Worm (Caenorhabditis elegans) whole organism, L4 larva: ENCODE data around the gene slc-17.4.

Experiments
- D1046.2 ChIP-seq: fragments of 200-800 bp; sonication (Bioruptor generic); IDR thresholded peaks from 2 replicates; pipeline ENCODE4 v1.3.6; 2022; ENCODE audit warnings: missing genetic modification characterization, missing compliant biosample characterization
- T26A8.4 ChIP-seq: fragments of 200-800 bp; sonication (Bioruptor generic); IDR thresholded peaks from 2 replicates; pipeline ENCODE4 v1.3.6; 2022; ENCODE audit warnings: missing genetic modification characterization, missing compliant biosample characterization
- Y105C5A.15 ChIP-seq: fragments of 200-800 bp; sonication (Bioruptor generic); IDR thresholded peaks from 2 replicates; pipeline ENCODE4 v1.3.6; 2022; ENCODE audit warnings: missing genetic modification characterization, missing compliant biosample characterization
- Y75B8A.6 ChIP-seq: fragments of 200-800 bp; sonication (Bioruptor generic); IDR thresholded peaks from 2 replicates; pipeline ENCODE4 v1.3.6; 2022; ENCODE audit warnings: missing genetic modification reagents, missing genetic modification characterization, missing compliant biosample characterization
- aha-1 ChIP-seq: fragments of 150-350 bp; peaks from one replicate; lab custom pipeline; 2014; ENCODE audit warnings: missing biosample characterization, missing genetic modification characterization
- ama-1 ChIP-seq: fragments of 150-350 bp; optimal IDR thresholded peaks from 2 replicates; lab custom pipeline; 2014; ENCODE audit warnings: inconsistent platforms, mixed read lengths
- ceh-20 ChIP-seq: fragments of 200-800 bp; sonication (Bioruptor generic); IDR thresholded peaks from 2 replicates; pipeline ENCODE4 v1.3.6; 2022; ENCODE audit warnings: missing genetic modification reagents, missing genetic modification characterization, missing compliant biosample characterization
- ceh-44 ChIP-seq: fragments of 200-800 bp; sonication (Bioruptor generic); IDR thresholded peaks from 2 replicates; pipeline ENCODE4 v1.3.6; 2022; ENCODE audit warnings: missing genetic modification reagents, missing genetic modification characterization, missing compliant biosample characterization
- daf-12 ChIP-seq: fragments of 150-350 bp; optimal IDR thresholded peaks from 2 replicates; lab custom pipeline; 2014; ENCODE audit warnings: missing biosample characterization, missing genetic modification reagents, missing genetic modification characterization
- daf-8 ChIP-seq: fragments of 200-800 bp; sonication (Bioruptor generic); IDR thresholded peaks from 2 replicates; pipeline ENCODE4 v1.3.6; 2022; ENCODE audit warnings: missing genetic modification characterization, missing compliant biosample characterization
- dpl-1 ChIP-seq: fragments of 150-350 bp; optimal IDR thresholded peaks from 2 replicates; lab custom pipeline; 2014; ENCODE audit warnings: missing biosample characterization, missing genetic modification reagents, missing genetic modification characterization
- duxl-1 ChIP-seq: sonication (generic microtip); optimal IDR thresholded peaks from 2 replicates; lab custom pipeline; 2016; ENCODE audit warnings: mild to moderate bottlenecking, missing genetic modification characterization, moderate library complexity, missing compliant biosample characterization; ENCODE audit not compliant: poor library complexity
- dve-1 ChIP-seq: sonication (generic microtip); optimal IDR thresholded peaks from 2 replicates; lab custom pipeline; 2017; ENCODE audit warnings: antibody characterized with exemption, mild to moderate bottlenecking, missing genetic modification characterization, missing compliant biosample characterization; ENCODE audit not compliant: insufficient read depth
- hlh-11 ChIP-seq: fragments of 200-800 bp; sonication (Bioruptor generic); optimal IDR thresholded peaks from 2 replicates; lab custom pipeline; 2018; ENCODE audit warnings: mild to moderate bottlenecking, missing genetic modification characterization, missing compliant biosample characterization
- lin-13 ChIP-seq: fragments of 150-350 bp; optimal IDR thresholded peaks from 2 replicates; lab custom pipeline; 2014; ENCODE audit warnings: missing biosample characterization, missing genetic modification reagents, missing genetic modification characterization
- lin-39 ChIP-seq: fragments of 150-350 bp; optimal IDR thresholded peaks from 2 replicates; lab custom pipeline; 2014; ENCODE audit warnings: missing biosample characterization, missing genetic modification reagents, missing genetic modification characterization
- madf-9 ChIP-seq: fragments of 200-800 bp; sonication (Bioruptor generic); conservative IDR thresholded peaks from 2 replicates; pipeline ENCODE4 v1.3.6; 2022; ENCODE audit warnings: missing genetic modification reagents, missing genetic modification characterization, missing compliant biosample characterization
- mdl-1 ChIP-seq, 2 experiments: fragments of 150-350 bp in 1 of 2; sonication (generic microtip) in 1 of 2; optimal IDR thresholded peaks; 2 replicates each; lab custom pipeline; 2014 to 2017; ENCODE audit warnings: missing biosample characterization in 2 of 2, missing genetic modification characterization in 2 of 2
- mep-1 ChIP-seq: fragments of 150-350 bp; sonication (generic microtip); optimal IDR thresholded peaks from 3 replicates; lab custom pipeline; 2014; ENCODE audit warnings: missing biosample characterization, missing genetic modification characterization
- mxl-3 ChIP-seq: fragments of 200-800 bp; sonication (Bioruptor generic); optimal IDR thresholded peaks from 2 replicates; lab custom pipeline; 2018; ENCODE audit warnings: mild to moderate bottlenecking, missing genetic modification characterization, missing compliant biosample characterization
- nhr-10 ChIP-seq: fragments of 150-350 bp; optimal IDR thresholded peaks from 2 replicates; lab custom pipeline; 2014; ENCODE audit warnings: missing biosample characterization, missing genetic modification characterization
- nhr-102 ChIP-seq: sonication (generic microtip); optimal IDR thresholded peaks from 2 replicates; lab custom pipeline; 2016; ENCODE audit warnings: mild to moderate bottlenecking, missing genetic modification characterization, moderate library complexity, missing compliant biosample characterization
- nhr-237 ChIP-seq: sonication (generic microtip); optimal IDR thresholded peaks from 2 replicates; lab custom pipeline; 2017; ENCODE audit warnings: missing biosample characterization, missing genetic modification characterization
- nhr-41 ChIP-seq: fragments of 200-800 bp; sonication (Bioruptor generic); IDR thresholded peaks from 2 replicates; pipeline ENCODE4 v1.3.6; 2022; ENCODE audit warnings: missing genetic modification reagents, missing genetic modification characterization, missing compliant biosample characterization
- nhr-42 ChIP-seq: fragments of 200-800 bp; sonication (Bioruptor generic); IDR thresholded peaks from 2 replicates; pipeline ENCODE4 v1.3.6; 2022; ENCODE audit warnings: missing genetic modification characterization, missing compliant biosample characterization
- nhr-48 ChIP-seq: sonication (generic microtip); optimal IDR thresholded peaks from 2 replicates; lab custom pipeline; 2016; ENCODE audit warnings: mild to moderate bottlenecking, missing genetic modification characterization, missing compliant biosample characterization
- nhr-76 ChIP-seq: fragments of 150-350 bp; optimal IDR thresholded peaks from 2 replicates; lab custom pipeline; 2014; ENCODE audit warnings: missing biosample characterization, missing genetic modification characterization
- nhr-77 ChIP-seq: fragments of 150-350 bp; optimal IDR thresholded peaks from 2 replicates; lab custom pipeline; 2014; ENCODE audit warnings: missing biosample characterization, missing genetic modification characterization
- rbr-2 ChIP-seq: sonication (generic microtip); optimal IDR thresholded peaks from 2 replicates; lab custom pipeline; 2016; ENCODE audit warnings: missing genotype, missing genetic modification characterization, missing compliant biosample characterization
- snpc-1.2 ChIP-seq: fragments of 200-800 bp; sonication (Bioruptor generic); IDR thresholded peaks from 2 replicates; pipeline ENCODE4 v1.3.6; 2022; ENCODE audit warnings: missing genetic modification reagents, missing genetic modification characterization, missing compliant biosample characterization
- snpc-4 ChIP-seq: fragments of 150-350 bp; optimal IDR thresholded peaks from 2 replicates; lab custom pipeline; 2014; ENCODE audit warnings: missing biosample characterization, missing genetic modification characterization
- spr-3 ChIP-seq: fragments of 200-800 bp; sonication (Bioruptor generic); optimal IDR thresholded peaks from 2 replicates; lab custom pipeline; 2018; ENCODE audit warnings: mild to moderate bottlenecking, missing genetic modification characterization, missing compliant biosample characterization
- tra-1 ChIP-seq: fragments of 200-800 bp; sonication (Bioruptor generic); IDR thresholded peaks from 2 replicates; pipeline ENCODE4 v1.3.6; 2022; ENCODE audit warnings: missing genetic modification reagents, missing genetic modification characterization, missing compliant biosample characterization
- unc-130 ChIP-seq: sonication (generic microtip); optimal IDR thresholded peaks from 2 replicates; lab custom pipeline; 2016; ENCODE audit warnings: missing genetic modification reagents, missing genetic modification characterization, missing compliant biosample characterization
- unc-39 ChIP-seq: sonication (generic microtip); optimal IDR thresholded peaks from 2 replicates; lab custom pipeline; 2017; ENCODE audit warnings: missing biosample characterization, missing genetic modification characterization
- unc-62 ChIP-seq, 3 experiments: fragments of 150-350 bp in 1 of 3; sonication (generic microtip); optimal IDR thresholded peaks in 2 of 3; peaks in 1 of 3; 1 replicate in 1 of 3; 2 replicates in 2 of 3; lab custom pipeline; 2014 to 2017; ENCODE audit warnings: missing biosample characterization in 3 of 3, missing genetic modification characterization in 3 of 3, missing genetic modification reagents in 3 of 3, missing genotype in 1 of 3
- zfp-2 ChIP-seq: sonication (generic microtip); optimal IDR thresholded peaks from 2 replicates; lab custom pipeline; 2016; ENCODE audit warnings: mild to moderate bottlenecking, missing genetic modification characterization, missing compliant biosample characterization
- zip-11 ChIP-seq: fragments of 200-800 bp; sonication (Bioruptor generic); IDR thresholded peaks from 2 replicates; pipeline ENCODE4 v1.3.6; 2022; ENCODE audit warnings: missing genetic modification characterization, missing compliant biosample characterization

The slc-17.4 gene

ce11 chrIV:17263714-17264113 is 27.8 kb downstream of the slc-17.4 start (continued):
- peak; percentile 27 for TF ChIP-seq nhr-102
- 0 out of 2 replicates have a peak, but pooled peaks have one; percentile 25 for TF ChIP-seq nhr-41 (GFP tag; lab: Robert Waterston, UW)
- TF ChIP-seq ceh-44 (GFP tag; lab: Robert Waterston, UW), result no peak
- TF ChIP-seq mdl-1 (tag; optimal IDR thresholded peaks at IDR 0.05; lab: Kevin White, UChicago), result peak; percentile 20 to 79
- TF ChIP-seq dpl-1, result no peak
- TF ChIP-seq T26A8.4 (GFP tag; lab: Robert Waterston, UW), result 0 out of 2 replicates have a peak, but pooled peaks have one; percentile 21
- TF ChIP-seq mep-1 (tag; lab: Kevin White, UChicago), result peak; percentile 45
- TF ChIP-seq Y75B8A.6, result no peak
- peak; percentile 92 for TF ChIP-seq dve-1 (tag; lab: Kevin White, UChicago)
- no peak for TF ChIP-seq zip-11
- TF ChIP-seq nhr-76 (tag; lab: Kevin White, UChicago), result no peak
- TF ChIP-seq nhr-77 (tag; lab: Kevin White, UChicago), result peak; percentile 88
- TF ChIP-seq nhr-42, result no peak
- TF ChIP-seq daf-12, result no peak
- peak; percentile 90 for TF ChIP-seq aha-1 (tag; lab: Kevin White, UChicago)
- no peak for TF ChIP-seq zfp-2
- TF ChIP-seq ceh-20 (GFP tag; lab: Robert Waterston, UW), result no peak
- peak; percentile 94 for TF ChIP-seq mxl-3 (GFP tag; lab: Kevin White, UChicago)
- TF ChIP-seq tra-1, result 0 out of 2 replicates have a peak, but pooled peaks have one; percentile 63
- TF ChIP-seq unc-39 (tag; lab: Kevin White, UChicago), result no peak
- TF ChIP-seq hlh-11 (tag; lab: Kevin White, UChicago), result peak; percentile 92

- TF ChIP-seq snpc-4 (tag; lab: Kevin White, UChicago), result no peak
- TF ChIP-seq unc-62 (GFP tag; optimal IDR thresholded peaks at IDR 0.05 in 1 of 2; lab: Kevin White, UChicago), result peak in 1 of 2 experiments; percentile 18
- no peak for TF ChIP-seq unc-62 (tag; optimal IDR thresholded peaks at IDR 0.05; lab: Kevin White, UChicago)
- TF ChIP-seq D1046.2 (GFP tag; lab: Robert Waterston, UW), result no peak
- peak; percentile 17 for TF ChIP-seq aha-1 (tag; lab: Kevin White, UChicago)
- TF ChIP-seq lin-39 (tag; lab: Kevin White, UChicago), result no peak
- TF ChIP-seq unc-130 (GFP tag; lab: Kevin White, UChicago), result no peak
Observed at ce11 chrIV:17262385-17262784, 29.1 kb downstream of the slc-17.4 start, which contains the start of gene ZK550.6. TSS of gene ZK550.6 (minus strand) at chrIV:17262485.

- TF ChIP-seq nhr-48, result no peak
- TF ChIP-seq mep-1 (tag; lab: Kevin White, UChicago), result no peak
- TF ChIP-seq nhr-76 (tag; lab: Kevin White, UChicago), result no peak
- no peak for TF ChIP-seq Y105C5A.15 (GFP tag; lab: Robert Waterston, UW)
- TF ChIP-seq D1046.2 (GFP tag; lab: Robert Waterston, UW), result no peak
- no peak for TF ChIP-seq nhr-237 (tag; lab: Kevin White, UChicago)
- no peak for TF ChIP-seq snpc-1.2 (GFP tag; lab: Robert Waterston, UW)
- no peak for TF ChIP-seq duxl-1
- no peak for TF ChIP-seq unc-39 (tag; lab: Kevin White, UChicago)
- no peak for TF ChIP-seq zip-11
- TF ChIP-seq spr-3 (GFP tag; lab: Kevin White, UChicago), result no peak
- no peak for TF ChIP-seq rbr-2
- TF ChIP-seq ama-1, result no peak
- no peak for TF ChIP-seq daf-8 (GFP tag; lab: Robert Waterston, UW)
Observed at ce11 chrIV:17259310-17259709, 32.2 kb downstream of the slc-17.4 start, which contains the start of gene phyh-1. TSS of gene phyh-1 (minus strand) at chrIV:17259410.

- peak; percentile 63 for TF ChIP-seq aha-1 (tag; lab: Kevin White, UChicago)
- no peak for TF ChIP-seq unc-130 (GFP tag; lab: Kevin White, UChicago)
- no peak for TF ChIP-seq lin-13 (GFP tag; lab: Kevin White, UChicago)
- TF ChIP-seq madf-9 (GFP tag; lab: Robert Waterston, UW), result no peak
- no peak for TF ChIP-seq nhr-10 (tag; lab: Kevin White, UChicago)
Observed at ce11 chrIV:17258824-17259223, 32.7 kb downstream of the slc-17.4 start.
